Worm (Caenorhabditis elegans) whole organism, late embryonic: Measurements from ENCODE around the gene Y54F10AM.11.

Experiments
- K09A11.1 ChIP-seq: sonication (generic microtip); optimal IDR thresholded peaks from 2 replicates; lab custom pipeline; 2017; ENCODE audit warnings: antibody characterized with exemption, mild to moderate bottlenecking, missing genetic modification characterization, missing compliant biosample characterization; ENCODE audit not compliant: insufficient read depth
- ama-1 ChIP-seq: fragments of 150-350 bp; optimal IDR thresholded peaks from 2 replicates; lab custom pipeline; 2014
- ceh-45 ChIP-seq: fragments of 200-800 bp; sonication (Bioruptor generic); IDR thresholded peaks from 2 replicates; pipeline ENCODE4 v1.3.6; 2022; ENCODE audit warnings: missing genetic modification reagents, missing genetic modification characterization, missing compliant biosample characterization
- eyg-1 ChIP-seq: sonication (generic microtip); optimal IDR thresholded peaks from 2 replicates; lab custom pipeline; 2016; ENCODE audit warnings: missing genotype, missing genetic modification characterization, missing compliant biosample characterization
- hlh-6 ChIP-seq: sonication (generic microtip); optimal IDR thresholded peaks from 2 replicates; lab custom pipeline; 2016; ENCODE audit warnings: missing genotype, missing genetic modification characterization, missing compliant biosample characterization
- nfya-1 ChIP-seq: sonication (generic microtip); optimal IDR thresholded peaks from 2 replicates; lab custom pipeline; 2017; ENCODE audit warnings: missing genetic modification characterization, mild to moderate bottlenecking, missing compliant biosample characterization, antibody characterized with exemption, moderate library complexity
- nhr-11 ChIP-seq: fragments of 150-350 bp; optimal IDR thresholded peaks from 2 replicates; lab custom pipeline; 2014; ENCODE audit warnings: missing biosample characterization, missing genetic modification characterization
- pat-9 ChIP-seq: fragments of 200-800 bp; sonication (Bioruptor generic); optimal IDR thresholded peaks from 2 replicates; lab custom pipeline; 2018; ENCODE audit warnings: mild to moderate bottlenecking, missing genetic modification characterization, moderate library complexity, missing compliant biosample characterization
- pqm-1 ChIP-seq: sonication (generic microtip); optimal IDR thresholded peaks from 2 replicates; lab custom pipeline; 2016; ENCODE audit warnings: missing genetic modification characterization, missing compliant biosample characterization
- sox-4 ChIP-seq: sonication (generic microtip); optimal IDR thresholded peaks from 2 replicates; lab custom pipeline; 2017; ENCODE audit warnings: mild to moderate bottlenecking, missing genetic modification characterization, inconsistent platforms, missing compliant biosample characterization
- unc-3 ChIP-seq, 2 experiments: fragments of 200-800 bp in 1 of 2; sonication (Bioruptor generic) in 1 of 2; sonication (generic microtip) in 1 of 2; conservative IDR thresholded peaks in 1 of 2; optimal IDR thresholded peaks in 1 of 2; 2 replicates each; pipeline versions ENCODE4 v1.3.6 to Lab custom; 2016 to 2022; ENCODE audit warnings: missing compliant biosample characterization in 2 of 2, missing genetic modification characterization in 2 of 2, missing genetic modification reagents in 1 of 2

ce11 chrIII:2530313-2530712 lies 33.5 kb downstream of the Y54F10AM.11 start, which contains the start of gene cone-1:
- TF ChIP-seq ama-1 (lab: Kevin White, UChicago) (no peak), ceh-45 (GFP tag; lab: Robert Waterston, UW) (no peak), K09A11.1 (tag; lab: Kevin White, UChicago) (no peak), hlh-6 (tag; lab: Kevin White, UChicago) (no peak), pat-9 (tag; lab: Kevin White, UChicago) (no peak), nfya-1 (tag; lab: Kevin White, UChicago) (no peak), nhr-11 (tag; lab: Kevin White, UChicago) (no peak), sox-4 (tag; lab: Kevin White, UChicago) (no peak), eyg-1 (tag; lab: Kevin White, UChicago) (no peak), pqm-1 (tag; lab: Kevin White, UChicago) (no peak), unc-3 (GFP tag; conservative IDR thresholded peaks at IDR 0.05; lab: Robert Waterston, UW) (no peak), unc-3 (tag; optimal IDR thresholded peaks at IDR 0.05; lab: Kevin White, UChicago) (no peak)
